Worm (Caenorhabditis elegans): ENCODE results near the gene rps-9.

DNA sequence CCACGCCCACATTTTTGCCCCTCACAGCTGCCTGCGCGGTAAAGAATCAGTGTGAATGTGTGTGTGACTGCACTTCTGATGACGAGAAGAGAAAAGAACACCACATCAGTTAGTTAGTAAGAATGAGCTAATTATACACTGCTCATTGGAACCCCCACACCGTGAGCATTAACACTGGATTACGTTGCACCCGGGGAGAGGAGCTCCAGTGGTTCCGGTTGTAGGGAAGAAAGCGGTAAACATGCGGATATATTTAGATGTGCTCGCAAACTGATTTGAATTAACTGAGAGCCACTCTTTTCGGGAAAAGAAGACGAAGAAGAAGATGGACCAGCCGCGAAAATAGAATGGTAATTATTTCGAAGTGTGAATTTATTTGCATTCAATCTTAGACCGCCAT, 39.4 kb downstream of the rps-9 start:
- TF ChIP-seq grh-1 (GFP tag; IDR thresholded peaks at IDR 0.05) (no peak), fos-1 (tag; optimal IDR thresholded peaks at IDR 0.05) (no peak), lin-39 (tag; optimal IDR thresholded peaks at IDR 0.05) (no peak), zag-1 (tag; optimal IDR thresholded peaks at IDR 0.05) (no peak), lin-13 (GFP tag; optimal IDR thresholded peaks at IDR 0.05) (no peak), ceh-82 (tag; optimal IDR thresholded peaks at IDR 0.05) (no peak), nhr-11 (tag; optimal IDR thresholded peaks at IDR 0.05) (no peak)

Data from whole organism, L1 larva.